Worm (Caenorhabditis elegans) whole organism, late embryonic: ENCODE measurements around the gene zmp-4.

Source experiments
- K09A11.1 ChIP-seq: sonication (generic microtip); optimal IDR thresholded peaks from 2 replicates; lab custom pipeline; 2017; ENCODE audit warnings: antibody characterized with exemption, mild to moderate bottlenecking, missing genetic modification characterization, missing compliant biosample characterization; ENCODE audit not compliant: insufficient read depth
- ama-1 ChIP-seq: fragments of 150-350 bp; optimal IDR thresholded peaks from 2 replicates; lab custom pipeline; 2014
- ceh-48 ChIP-seq: sonication (generic microtip); optimal IDR thresholded peaks from 2 replicates; lab custom pipeline; 2016; ENCODE audit warnings: missing genetic modification characterization, inconsistent platforms, missing compliant biosample characterization
- fkh-10 ChIP-seq: fragments of 150-350 bp; optimal IDR thresholded peaks from 2 replicates; lab custom pipeline; 2014; ENCODE audit warnings: missing biosample characterization, missing genetic modification reagents, missing genetic modification characterization
- pha-2 ChIP-seq: sonication (generic microtip); optimal IDR thresholded peaks from 2 replicates; lab custom pipeline; 2017; ENCODE audit warnings: mild to moderate bottlenecking, missing genetic modification characterization, missing compliant biosample characterization

DNA sequence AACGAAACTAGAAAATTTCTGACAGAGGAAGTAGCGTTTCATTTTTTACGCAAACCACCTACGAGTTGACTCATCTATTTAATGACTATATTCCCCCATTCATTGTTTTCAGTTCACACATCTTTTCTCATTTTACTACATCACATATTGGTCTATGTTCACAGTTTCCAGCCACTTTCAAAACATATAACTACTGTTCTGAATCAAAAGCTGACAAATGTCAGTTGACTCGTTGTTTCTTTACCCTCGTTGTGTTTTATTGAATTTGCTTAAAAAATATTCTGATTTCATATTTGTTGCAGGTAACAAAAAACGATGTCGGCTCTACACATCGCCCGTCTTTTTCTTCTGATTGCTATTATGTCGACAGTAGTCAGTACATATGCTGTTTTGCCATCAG lies 49.7 kb upstream of the zmp-4 start, which contains the start of gene nlp-59:
- TF ChIP-seq K09A11.1 (no peak), pha-2 (tag; lab: Kevin White, UChicago) (no peak), ama-1 (no peak), ceh-48 (tag; lab: Kevin White, UChicago) (no peak), fkh-10 (GFP tag; lab: Kevin White, UChicago) (no peak)
